Fruit fly (Drosophila melanogaster) whole organism: ENCODE measurements around the gene Best1.

Source experiments
- CG8478 ChIP-seq: fragments of >200 bp; optimal IDR thresholded peaks from 2 replicates; lab custom pipeline; 2018; ENCODE audit warnings: inconsistent platforms
- EcR ChIP-seq, 2 experiments: fragments of >200 bp; optimal IDR thresholded peaks; 2 replicates each; lab custom pipeline; 2017; ENCODE audit warnings: missing biosample characterization in 2 of 2, missing genetic modification characterization in 2 of 2, missing genetic modification reagents in 2 of 2

DNA sequence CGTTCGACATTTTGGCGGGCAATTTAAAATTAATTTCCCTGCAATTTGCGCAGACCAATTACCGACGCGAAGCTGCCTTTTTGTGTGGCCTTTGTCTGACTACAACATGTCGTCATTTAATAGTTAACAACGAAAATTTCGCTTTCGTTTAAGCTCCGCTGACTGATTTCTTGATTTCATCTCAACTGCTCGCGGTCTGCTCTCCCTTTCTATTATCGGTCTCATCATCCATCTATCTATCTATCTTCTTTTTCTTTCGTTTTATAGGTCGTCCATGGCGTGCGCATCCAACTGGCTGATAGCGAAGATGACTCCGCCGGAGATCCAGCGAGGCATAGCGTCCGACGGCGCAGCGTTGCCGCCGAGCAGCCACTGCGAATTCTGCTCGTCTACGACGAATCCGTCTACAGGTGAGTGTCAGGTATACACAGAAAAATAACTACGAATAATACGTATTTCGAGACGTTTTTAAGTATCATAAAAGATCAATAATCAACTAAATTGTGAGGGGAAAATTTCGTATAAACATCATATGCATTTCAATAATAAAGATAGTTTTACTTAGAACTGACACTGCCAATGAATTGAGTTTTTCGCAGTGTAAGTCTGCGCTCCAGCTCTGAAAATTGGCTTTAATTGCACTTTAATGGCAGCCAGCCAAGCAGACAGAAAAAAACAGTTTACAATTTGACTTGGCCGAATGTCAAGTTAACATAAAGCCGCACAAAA lies 16.2 kb downstream of the Best1 start:
- TF ChIP-seq EcR (GFP tag; optimal IDR thresholded peaks at IDR 0.05; lab: Kevin White, UChicago) = no peak
- TF ChIP-seq CG8478 = no peak
